Fruit fly (Drosophila melanogaster) whole organism, embryonic: Measurements from ENCODE around the gene CG32066.

ENCODE experiments used
- CG12071 ChIP-seq: fragments of 200-800 bp; sonication (Bioruptor generic); optimal IDR thresholded peaks from 3 replicates; lab custom pipeline; 2018; ENCODE audit warnings: missing biosample characterization, mild to moderate bottlenecking, missing genetic modification characterization
- CG2116 ChIP-seq: fragments of 200-800 bp; sonication (Bioruptor generic); optimal IDR thresholded peaks from 3 replicates; lab custom pipeline; 2018; ENCODE audit warnings: missing biosample characterization, mild to moderate bottlenecking, missing genetic modification characterization
- CG2202 ChIP-seq: fragments of 200-800 bp; sonication (Bioruptor generic); optimal IDR thresholded peaks from 2 replicates; lab custom pipeline; 2018; ENCODE audit warnings: missing biosample characterization, mild to moderate bottlenecking, missing genetic modification characterization
- Rx ChIP-seq: fragments of 200-800 bp; sonication (Bioruptor generic); IDR thresholded peaks from 2 replicates; pipeline ENCODE4 v1.3.6; 2022; ENCODE audit warnings: missing biosample characterization, missing genetic modification characterization
- odd ChIP-seq: fragments of 200-800 bp; sonication (Bioruptor generic); optimal IDR thresholded peaks from 2 replicates; lab custom pipeline; 2017; ENCODE audit warnings: missing biosample characterization, mild to moderate bottlenecking, missing genetic modification characterization
- slou ChIP-seq: fragments of 200-800 bp; sonication (Bioruptor generic); optimal IDR thresholded peaks from 3 replicates; lab custom pipeline; 2016; ENCODE audit warnings: missing biosample characterization, missing genetic modification characterization

DNA sequence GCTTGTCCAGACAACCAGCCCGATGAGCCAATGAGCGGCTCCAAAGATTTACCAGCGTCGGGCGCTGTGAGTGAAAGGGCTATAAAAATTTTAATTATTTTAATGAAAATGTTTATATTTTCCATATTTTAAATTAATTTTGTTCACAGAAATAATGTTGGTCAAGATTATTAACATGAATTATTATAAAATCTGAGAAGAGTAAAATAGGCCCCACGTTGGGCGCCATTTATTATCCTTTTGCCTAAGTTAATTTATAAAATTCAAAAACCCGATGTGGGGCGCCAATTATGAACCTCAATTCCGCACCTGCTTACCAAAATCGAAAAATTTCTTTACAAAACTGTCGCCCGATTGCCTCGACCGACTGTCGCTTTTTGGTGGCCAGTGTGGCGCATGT lies 48.3 kb upstream of the CG32066 start:
- TF ChIP-seq odd (GFP tag; lab: Kevin White, UChicago): no peak
- no peak for TF ChIP-seq CG2202 (tag; lab: Kevin White, UChicago)
- no peak for TF ChIP-seq Rx (GFP tag; lab: Robert Waterston, UW)
- no peak for TF ChIP-seq CG12071
- no peak for TF ChIP-seq slou
- TF ChIP-seq CG2116 (GFP tag; lab: Kevin White, UChicago): no peak
